Fruit fly (Drosophila melanogaster) S2 (cell line): ENCODE results near the gene CG4393.

Source experiments
- CG8478 ChIP-seq: fragments of >200 bp; optimal IDR thresholded peaks from 2 replicates; lab custom pipeline; 2018
- CTCF ChIP-seq, 2 experiments: fragments of >200 bp; optimal IDR thresholded peaks; 2 replicates each; lab custom pipeline; 2018

- no peak for TF ChIP-seq CG8478 (lab: Kevin White, UChicago)
- no peak for TF ChIP-seq CTCF (optimal IDR thresholded peaks at IDR 0.05; lab: Kevin White, UChicago)
Measured at dm6 chr3R:23337183-23337825, 47.3 kb downstream of the CG4393 start.
